Fruit fly (Drosophila melanogaster) whole organism, embryonic: ENCODE data around the gene CG7766.

ENCODE experiments used
- Aef1 ChIP-seq: fragments of 200-800 bp; sonication (Bioruptor generic); IDR thresholded peaks from 3 replicates; pipeline ENCODE4 v1.3.6; 2022; ENCODE audit warnings: missing biosample characterization, missing genetic modification characterization
- Awh ChIP-seq: fragments of 200-800 bp; sonication (Bioruptor generic); IDR thresholded peaks from 2 replicates; pipeline ENCODE4, ENCODE4 v1.3.6; 2022; ENCODE audit warnings: missing biosample characterization, missing genetic modification characterization
- B-H2 ChIP-seq: fragments of 200-800 bp; sonication (Bioruptor generic); optimal IDR thresholded peaks from 2 replicates; lab custom pipeline; 2018; ENCODE audit warnings: missing biosample characterization, mild to moderate bottlenecking, missing genetic modification characterization
- Bgb ChIP-seq: fragments of 200-800 bp; sonication (Bioruptor generic); IDR thresholded peaks from 2 replicates; pipeline ENCODE4 v1.3.6; 2022; ENCODE audit warnings: missing biosample characterization, missing genetic modification characterization; ENCODE audit not compliant: partially characterized antibody
- CG10147 ChIP-seq: fragments of 200-800 bp; sonication (Bioruptor generic); optimal IDR thresholded peaks from 2 replicates; lab custom pipeline; 2019; ENCODE audit warnings: missing biosample characterization, mild to moderate bottlenecking, missing genetic modification characterization, moderate library complexity
- CG10267 ChIP-seq: fragments of 200-800 bp; sonication (Bioruptor generic); optimal IDR thresholded peaks from 2 replicates; lab custom pipeline; 2018; ENCODE audit warnings: missing biosample characterization, mild to moderate bottlenecking, missing genetic modification characterization, moderate library complexity
- CG11695 ChIP-seq: fragments of 200-800 bp; sonication (Bioruptor generic); IDR thresholded peaks from 3 replicates; pipeline ENCODE4 v1.3.6; 2022; ENCODE audit warnings: missing biosample characterization, missing genetic modification characterization
- CG12391 ChIP-seq: fragments of 200-800 bp; sonication (Bioruptor generic); optimal IDR thresholded peaks from 3 replicates; lab custom pipeline; 2018; ENCODE audit warnings: missing biosample characterization, mild to moderate bottlenecking, missing genetic modification characterization, moderate library complexity
- CG12744 ChIP-seq: fragments of 200-800 bp; sonication (Bioruptor generic); optimal IDR thresholded peaks from 2 replicates; lab custom pipeline; 2016; ENCODE audit warnings: missing biosample characterization, missing genetic modification characterization
- CG13123 ChIP-seq: fragments of 200-800 bp; sonication (Bioruptor generic); optimal IDR thresholded peaks from 2 replicates; lab custom pipeline; 2016; ENCODE audit warnings: missing biosample characterization, missing genetic modification characterization
- CG13624 ChIP-seq: fragments of 200-800 bp; sonication (Bioruptor generic); optimal IDR thresholded peaks from 2 replicates; lab custom pipeline; 2016; ENCODE audit warnings: missing biosample characterization, missing genetic modification characterization
- CG16779 ChIP-seq: fragments of 200-800 bp; sonication (Bioruptor generic); IDR thresholded peaks from 2 replicates; pipeline ENCODE4 v1.3.6; 2022; ENCODE audit warnings: missing biosample characterization, missing genetic modification characterization
- CG17912 ChIP-seq: fragments of 200-800 bp; sonication (Bioruptor generic); optimal IDR thresholded peaks from 2 replicates; lab custom pipeline; 2018; ENCODE audit warnings: missing biosample characterization, mild to moderate bottlenecking, missing genetic modification characterization
- CG2129 ChIP-seq: fragments of 200-800 bp; sonication (Bioruptor generic); IDR thresholded peaks from 2 replicates; pipeline ENCODE4 v1.3.6; 2022; ENCODE audit warnings: missing biosample characterization, missing genetic modification characterization; ENCODE audit not compliant: partially characterized antibody
- CG2889 ChIP-seq: fragments of 200-800 bp; sonication (Bioruptor generic); IDR thresholded peaks from 3 replicates; pipeline ENCODE4 v1.3.6; 2022; ENCODE audit warnings: missing biosample characterization, missing genetic modification characterization
- CG30431 ChIP-seq: fragments of 200-800 bp; sonication (Bioruptor generic); optimal IDR thresholded peaks from 2 replicates; lab custom pipeline; 2017; ENCODE audit warnings: missing biosample characterization, missing genetic modification characterization
- CG3065 ChIP-seq: fragments of 200-800 bp; sonication (Bioruptor generic); optimal IDR thresholded peaks from 2 replicates; lab custom pipeline; 2016; ENCODE audit warnings: missing biosample characterization, missing genetic modification characterization
- CG3995 ChIP-seq: fragments of 200-800 bp; sonication (Bioruptor generic); optimal IDR thresholded peaks from 3 replicates; lab custom pipeline; 2016; ENCODE audit warnings: missing biosample characterization, missing genetic modification characterization
- CG4424 ChIP-seq: fragments of 200-800 bp; sonication (Bioruptor generic); optimal IDR thresholded peaks from 3 replicates; lab custom pipeline; 2016; ENCODE audit warnings: missing biosample characterization, missing genetic modification characterization
- CG6272 ChIP-seq: fragments of 200-800 bp; sonication (Bioruptor generic); IDR thresholded peaks from 2 replicates; pipeline ENCODE4 v1.3.6; 2022; ENCODE audit warnings: missing biosample characterization, missing genetic modification characterization
- CG9727 ChIP-seq: fragments of 200-800 bp; sonication (Bioruptor generic); optimal IDR thresholded peaks from 3 replicates; lab custom pipeline; 2017; ENCODE audit warnings: missing biosample characterization, mild to moderate bottlenecking, missing genetic modification characterization
- Camta ChIP-seq: fragments of 200-800 bp; sonication (Bioruptor generic); optimal IDR thresholded peaks from 2 replicates; lab custom pipeline; 2016; ENCODE audit warnings: missing biosample characterization, missing genetic modification characterization
- CrebB ChIP-seq: fragments of 200-800 bp; sonication (Bioruptor generic); optimal IDR thresholded peaks from 3 replicates; lab custom pipeline; 2018; ENCODE audit warnings: missing biosample characterization, mild to moderate bottlenecking, missing genetic modification characterization
- Dad ChIP-seq: fragments of 200-800 bp; sonication (Bioruptor generic); optimal IDR thresholded peaks from 3 replicates; lab custom pipeline; 2016; ENCODE audit warnings: missing biosample characterization, missing genetic modification characterization
- Dbx ChIP-seq: fragments of 200-800 bp; sonication (Bioruptor generic); IDR thresholded peaks from 3 replicates; pipeline ENCODE4 v1.3.6; 2022; ENCODE audit warnings: missing biosample characterization, missing genetic modification characterization
- Fer1 ChIP-seq: fragments of 200-800 bp; sonication (Bioruptor generic); optimal IDR thresholded peaks from 2 replicates; lab custom pipeline; 2017; ENCODE audit warnings: missing biosample characterization, mild to moderate bottlenecking, missing genetic modification characterization
- Fer2 ChIP-seq: fragments of 200-800 bp; sonication (Bioruptor generic); optimal IDR thresholded peaks from 2 replicates; lab custom pipeline; 2018; ENCODE audit warnings: missing biosample characterization, mild to moderate bottlenecking, missing genetic modification characterization, moderate library complexity
- HmgZ ChIP-seq: fragments of 200-800 bp; sonication (Bioruptor generic); optimal IDR thresholded peaks from 2 replicates; lab custom pipeline; 2018; ENCODE audit warnings: missing biosample characterization, mild to moderate bottlenecking, missing genetic modification characterization
- Hmr ChIP-seq: fragments of 200-800 bp; sonication (Bioruptor generic); optimal IDR thresholded peaks from 3 replicates; lab custom pipeline; 2017; ENCODE audit warnings: mild to moderate bottlenecking, missing biosample characterization, missing genetic modification reagents, missing genetic modification characterization
- Hr78 ChIP-seq, 2 experiments: fragments of 200-800 bp in 1 of 2; fragments of >200 bp in 1 of 2; sonication (Bioruptor generic) in 1 of 2; optimal IDR thresholded peaks; 2 replicates each; lab custom pipeline; 2017 to 2019; ENCODE audit warnings: missing biosample characterization in 2 of 2, missing genetic modification characterization in 2 of 2, mild to moderate bottlenecking in 1 of 2, moderate library complexity in 1 of 2
- MTF-1 ChIP-seq: fragments of 200-800 bp; sonication (Bioruptor generic); optimal IDR thresholded peaks from 2 replicates; lab custom pipeline; 2018; ENCODE audit warnings: missing biosample characterization, mild to moderate bottlenecking, missing genetic modification characterization, borderline replicate concordance
- Nf-YA ChIP-seq: fragments of 200-800 bp; sonication (Bioruptor generic); IDR thresholded peaks from 2 replicates; pipeline ENCODE4 v1.3.6; 2022; ENCODE audit warnings: missing biosample characterization, missing genetic modification characterization
- Poxn ChIP-seq: fragments of 200-800 bp; sonication (Bioruptor generic); IDR thresholded peaks from 2 replicates; pipeline ENCODE4 v1.3.6; 2022; ENCODE audit warnings: missing biosample characterization, missing genetic modification characterization
- aop ChIP-seq: fragments of 200-800 bp; sonication (Bioruptor generic); IDR thresholded peaks from 2 replicates; pipeline ENCODE4 v1.3.6; 2022; ENCODE audit warnings: missing biosample characterization, missing genetic modification characterization
- bbx ChIP-seq: fragments of 200-800 bp; sonication (Bioruptor generic); IDR thresholded peaks from 2 replicates; pipeline ENCODE4 v1.3.6; 2022; ENCODE audit warnings: missing biosample characterization, missing genetic modification characterization; ENCODE audit not compliant: partially characterized antibody
- btn ChIP-seq: fragments of 200-800 bp; sonication (Bioruptor generic); optimal IDR thresholded peaks from 2 replicates; lab custom pipeline; 2016; ENCODE audit warnings: missing biosample characterization, missing genetic modification characterization
- caup ChIP-seq: fragments of 200-800 bp; sonication (Bioruptor generic); optimal IDR thresholded peaks from 3 replicates; lab custom pipeline; 2017; ENCODE audit warnings: missing biosample characterization, mild to moderate bottlenecking, missing genetic modification characterization, moderate library complexity; ENCODE audit not compliant: severe bottlenecking
- croc ChIP-seq: fragments of 200-800 bp; sonication (Bioruptor generic); conservative IDR thresholded peaks from 3 replicates; pipeline ENCODE4 v1.3.6; 2022; ENCODE audit warnings: missing biosample characterization, missing genetic modification characterization
- ems ChIP-seq: fragments of 200-800 bp; sonication (Bioruptor generic); optimal IDR thresholded peaks from 3 replicates; lab custom pipeline; 2016; ENCODE audit warnings: missing biosample characterization, missing genetic modification characterization
- fu2 ChIP-seq: fragments of 200-800 bp; sonication (Bioruptor generic); optimal IDR thresholded peaks from 2 replicates; lab custom pipeline; 2016; ENCODE audit warnings: missing biosample characterization, missing genetic modification characterization
- gem ChIP-seq: fragments of 200-800 bp; sonication (Bioruptor generic); optimal IDR thresholded peaks from 2 replicates; lab custom pipeline; 2019; ENCODE audit warnings: missing biosample characterization, mild to moderate bottlenecking, missing genetic modification characterization, moderate library complexity
- odd ChIP-seq: fragments of 200-800 bp; sonication (Bioruptor generic); optimal IDR thresholded peaks from 2 replicates; lab custom pipeline; 2017; ENCODE audit warnings: missing biosample characterization, mild to moderate bottlenecking, missing genetic modification characterization
- p53 ChIP-seq: fragments of 200-800 bp; sonication (Bioruptor generic); optimal IDR thresholded peaks from 2 replicates; lab custom pipeline; 2016; ENCODE audit warnings: missing biosample characterization, missing genetic modification characterization
- phol ChIP-seq: fragments of 200-800 bp; sonication (Bioruptor generic); optimal IDR thresholded peaks from 3 replicates; lab custom pipeline; 2018; ENCODE audit warnings: missing biosample characterization, mild to moderate bottlenecking, missing genetic modification characterization, moderate library complexity
- sens ChIP-seq: fragments of 200-800 bp; sonication (Bioruptor generic); peaks from one replicate; lab custom pipeline; 2016; ENCODE audit warnings: missing biosample characterization, missing genetic modification characterization
- seq ChIP-seq: fragments of 200-800 bp; sonication (Bioruptor generic); IDR thresholded peaks from 2 replicates; pipeline ENCODE4 v1.3.6; 2022; ENCODE audit warnings: missing biosample characterization, missing genetic modification characterization
- sima ChIP-seq: fragments of 200-800 bp; sonication (Bioruptor generic); optimal IDR thresholded peaks from 2 replicates; lab custom pipeline; 2016; ENCODE audit warnings: missing biosample characterization, missing genetic modification characterization
- so ChIP-seq: fragments of 200-800 bp; sonication (Bioruptor generic); IDR thresholded peaks from 3 replicates; pipeline ENCODE4 v1.3.6; 2022; ENCODE audit warnings: missing biosample characterization, missing genetic modification characterization
- sob ChIP-seq: fragments of 200-800 bp; sonication (Bioruptor generic); IDR thresholded peaks from 2 replicates; pipeline ENCODE4 v1.3.6; 2022; ENCODE audit warnings: missing biosample characterization, missing genetic modification characterization
- tll ChIP-seq, 2 experiments: fragments of 200-800 bp in 1 of 2; fragments of >200 bp in 1 of 2; sonication (Bioruptor generic) in 1 of 2; optimal IDR thresholded peaks; 2 replicates each; lab custom pipeline; 2017 to 2019; ENCODE audit warnings: missing biosample characterization in 2 of 2, missing genetic modification characterization in 2 of 2, mild to moderate bottlenecking in 1 of 2, moderate library complexity in 1 of 2

The CG7766 gene

DNA sequence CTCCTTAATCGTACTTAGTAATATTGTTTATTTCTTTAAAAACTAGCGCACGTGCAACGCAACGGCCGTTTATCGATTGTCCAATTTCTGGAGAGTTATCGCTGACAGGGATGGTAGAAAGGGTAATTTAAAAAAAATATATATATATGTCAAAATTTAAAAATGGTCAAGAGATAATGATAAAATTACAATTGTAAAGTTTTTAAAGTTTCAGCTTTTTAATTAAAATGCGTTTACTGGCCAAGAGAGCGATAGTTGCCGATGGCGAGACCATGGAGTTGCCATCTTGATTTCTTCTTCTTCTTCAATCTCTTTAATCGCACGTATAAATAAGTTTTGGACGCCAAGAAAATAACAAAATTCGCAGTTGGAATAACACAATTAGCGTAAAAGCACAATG, 22.6 kb downstream of the CG7766 start, which contains the start of the genes CG7246 and HP1b (continued):
- no peak for TF ChIP-seq CG16779 (GFP tag; lab: Robert Waterston, UW)
- no peak for TF ChIP-seq CG17912 (GFP tag; lab: Kevin White, UChicago)
- TF ChIP-seq HmgZ: peak; percentile 59
- peak; percentile 66 for TF ChIP-seq CG9727 (GFP tag; lab: Kevin White, UChicago)
- peak; percentile 53 for TF ChIP-seq Hmr
- TF ChIP-seq Hr78 (GFP tag; optimal IDR thresholded peaks at IDR 0.05; lab: Kevin White, UChicago): no peak
- TF ChIP-seq B-H2: peak; percentile 69
- TF ChIP-seq bbx (GFP tag; lab: Robert Waterston, UW): peak; percentile 65
- TF ChIP-seq CrebB (tag; lab: Kevin White, UChicago): no peak
- peak; percentile 81 for TF ChIP-seq CG6272 (GFP tag; lab: Robert Waterston, UW)
- peak; percentile 16 for TF ChIP-seq odd (GFP tag; lab: Kevin White, UChicago)
- no peak for TF ChIP-seq CG3995 (GFP tag; lab: Kevin White, UChicago)
- TF ChIP-seq CG2889 (GFP tag; lab: Robert Waterston, UW): peak; percentile 56; the same call in 2 of the 3 replicates
- TF ChIP-seq p53: no peak
- peak; percentile 98 for TF ChIP-seq phol
- no peak for TF ChIP-seq tll (GFP tag; optimal IDR thresholded peaks at IDR 0.05; lab: Kevin White, UChicago)
- no peak for TF ChIP-seq MTF-1
- peak; percentile 83 for TF ChIP-seq gem (tag; lab: Kevin White, UChicago)
- peak; percentile 78 for TF ChIP-seq CG10147 (GFP tag; lab: Kevin White, UChicago)
- peak; percentile 59 for TF ChIP-seq ems (GFP tag; lab: Kevin White, UChicago)
- no peak; the same call in 1 of the 2 replicates for TF ChIP-seq Poxn (GFP tag; lab: Robert Waterston, UW)
- TF ChIP-seq seq (GFP tag; lab: Robert Waterston, UW): 0 out of 2 replicates have a peak, but pooled peaks have one; percentile 34
- TF ChIP-seq sima: no peak
- TF ChIP-seq CG13123 (GFP tag; lab: Kevin White, UChicago): peak; percentile 47
- TF ChIP-seq sob (GFP tag; lab: Robert Waterston, UW): peak; percentile 89
- TF ChIP-seq btn (GFP tag; lab: Kevin White, UChicago): no peak
- no peak for TF ChIP-seq aop (GFP tag; lab: Robert Waterston, UW)
- peak; percentile 72 for TF ChIP-seq Bgb (GFP tag; lab: Robert Waterston, UW)
- TF ChIP-seq Dad: peak; percentile 10
- TF ChIP-seq Fer1 (GFP tag; lab: Kevin White, UChicago): peak; percentile 68
- TF ChIP-seq Awh (GFP tag; lab: Robert Waterston, UW): 0 out of 2 replicates have a peak, but pooled peaks have one; percentile 42
- peak; percentile 33 for TF ChIP-seq fu2 (GFP tag; lab: Kevin White, UChicago)
- 0 out of 2 replicates have a peak, but pooled peaks have one; percentile 30 for TF ChIP-seq CG2129 (GFP tag; lab: Robert Waterston, UW)
- peak; percentile 62 for TF ChIP-seq CG4424 (GFP tag; lab: Kevin White, UChicago)
- TF ChIP-seq Fer2 (tag; lab: Kevin White, UChicago): peak; percentile 55
- peak; percentile 89 for TF ChIP-seq sens (GFP tag; lab: Kevin White, UChicago)
- TF ChIP-seq Aef1: peak; percentile 72
- peak; percentile 10 for TF ChIP-seq CG30431 (GFP tag; lab: Kevin White, UChicago)
- TF ChIP-seq croc (GFP tag; lab: Robert Waterston, UW): peak; percentile 37; the same call in 1 of the 3 replicates
- TF ChIP-seq CG13624 (GFP tag; lab: Kevin White, UChicago): peak; percentile 33
- peak; percentile 77 for TF ChIP-seq Dbx (GFP tag; lab: Robert Waterston, UW)
- peak; percentile 73 for TF ChIP-seq caup (GFP tag; lab: Kevin White, UChicago)
- TF ChIP-seq so (GFP tag; lab: Robert Waterston, UW): peak; percentile 62; the same call in 1 of the 3 replicates
- TF ChIP-seq CG12744: no peak
- TF ChIP-seq CG11695 (GFP tag; lab: Robert Waterston, UW): peak; percentile 53; the same call in 1 of the 3 replicates
- peak; percentile 72 for TF ChIP-seq Nf-YA (GFP tag; lab: Robert Waterston, UW)
- TF ChIP-seq CG10267 (tag; lab: Kevin White, UChicago): peak; percentile 61
- TF ChIP-seq CG3065 (GFP tag; lab: Kevin White, UChicago): no peak
- peak; percentile 83 for TF ChIP-seq CG12391 (tag; lab: Kevin White, UChicago)
- TF ChIP-seq Camta (GFP tag; lab: Kevin White, UChicago): peak; percentile 21
